Fruit fly (Drosophila melanogaster) whole organism, prepupa: ENCODE data around the gene CG5958.
A peak's percentile ranks its signal among the peaks of the same experiment; 100 is the strongest.

ENCODE experiments used
- Blimp-1 ChIP-seq: fragments of 200-800 bp; sonication (Bioruptor generic); optimal IDR thresholded peaks from 3 replicates; lab custom pipeline; 2017; ENCODE audit warnings: missing biosample characterization, missing genetic modification characterization, mild to moderate bottlenecking, moderate library complexity, missing genetic modification reagents
- CG10631 ChIP-seq: fragments of 200-800 bp; sonication (Bioruptor generic); optimal IDR thresholded peaks from 2 replicates; lab custom pipeline; 2016; ENCODE audit warnings: missing biosample characterization, missing genetic modification characterization
- CG10669 ChIP-seq: fragments of 200-800 bp; sonication (Bioruptor generic); optimal IDR thresholded peaks from 3 replicates; lab custom pipeline; 2018; ENCODE audit warnings: missing biosample characterization, mild to moderate bottlenecking, missing genetic modification characterization, moderate library complexity
- CG11294 ChIP-seq: fragments of 200-800 bp; sonication (Bioruptor generic); IDR thresholded peaks from 2 replicates; pipeline ENCODE4 v1.3.6; 2022; ENCODE audit warnings: missing biosample characterization, missing genetic modification characterization
- CG11762 ChIP-seq: fragments of 200-800 bp; sonication (Bioruptor generic); optimal IDR thresholded peaks from 3 replicates; lab custom pipeline; 2016; ENCODE audit warnings: missing biosample characterization, missing genetic modification characterization; ENCODE audit not compliant: insufficient read depth
- CG15336 ChIP-seq: fragments of 200-800 bp; sonication (Bioruptor generic); IDR thresholded peaks from 2 replicates; pipeline ENCODE4 v1.3.6; 2022; ENCODE audit warnings: missing biosample characterization, missing genetic modification characterization
- CG1621 ChIP-seq: fragments of 200-800 bp; sonication (Bioruptor generic); optimal IDR thresholded peaks from 3 replicates; lab custom pipeline; 2018; ENCODE audit warnings: missing biosample characterization, mild to moderate bottlenecking, missing genetic modification characterization
- CG16779 ChIP-seq: fragments of 200-800 bp; sonication (Bioruptor generic); optimal IDR thresholded peaks from 3 replicates; lab custom pipeline; 2017; ENCODE audit warnings: missing biosample characterization, mild to moderate bottlenecking, missing genetic modification characterization
- CG3032 ChIP-seq: fragments of 200-800 bp; optimal IDR thresholded peaks from 2 replicates; lab custom pipeline; 2019; ENCODE audit warnings: missing biosample characterization, mild to moderate bottlenecking, missing genetic modification characterization, moderate library complexity
- CG31627 ChIP-seq: fragments of 200-800 bp; sonication (Bioruptor generic); optimal IDR thresholded peaks from 3 replicates; lab custom pipeline; 2016; ENCODE audit warnings: missing biosample characterization, missing genetic modification characterization
- CG32006 ChIP-seq: fragments of 200-800 bp; sonication (Bioruptor generic); optimal IDR thresholded peaks from 3 replicates; lab custom pipeline; 2017; ENCODE audit warnings: missing biosample characterization, mild to moderate bottlenecking, missing genetic modification characterization
- CG6163 ChIP-seq: fragments of 200-800 bp; sonication (Bioruptor generic); IDR thresholded peaks from 3 replicates; pipeline ENCODE4 v1.3.6; 2022; ENCODE audit warnings: missing biosample characterization, missing genetic modification characterization
- CG6792 ChIP-seq: fragments of 200-800 bp; sonication (Bioruptor generic); optimal IDR thresholded peaks from 3 replicates; lab custom pipeline; 2016; ENCODE audit warnings: missing biosample characterization, missing genetic modification characterization
- CG7368 ChIP-seq: fragments of 200-800 bp; sonication (Bioruptor generic); optimal IDR thresholded peaks from 3 replicates; lab custom pipeline; 2016; ENCODE audit warnings: missing biosample characterization, missing genetic modification characterization
- CG8119 ChIP-seq: fragments of 200-800 bp; sonication (Bioruptor generic); IDR thresholded peaks from 3 replicates; pipeline ENCODE4 v1.3.6; 2022; ENCODE audit warnings: missing biosample characterization, missing genetic modification characterization
- CG8319 ChIP-seq: fragments of 200-800 bp; sonication (Bioruptor generic); optimal IDR thresholded peaks from 3 replicates; lab custom pipeline; 2016; ENCODE audit warnings: missing biosample characterization, missing genetic modification characterization
- CG9139 ChIP-seq: fragments of 200-800 bp; sonication (Bioruptor generic); optimal IDR thresholded peaks from 3 replicates; lab custom pipeline; 2017; ENCODE audit warnings: missing biosample characterization, mild to moderate bottlenecking, missing genetic modification characterization
- Eip75B ChIP-seq: fragments of 200-800 bp; sonication (Bioruptor generic); optimal IDR thresholded peaks from 3 replicates; lab custom pipeline; 2016; ENCODE audit warnings: missing biosample characterization, missing genetic modification characterization
- Eip78C ChIP-seq: fragments of 200-800 bp; sonication (Bioruptor generic); peaks from one replicate; lab custom pipeline; 2016; ENCODE audit warnings: missing biosample characterization, missing genetic modification characterization
- Ets21C ChIP-seq: fragments of 200-800 bp; sonication (Bioruptor generic); optimal IDR thresholded peaks from 3 replicates; lab custom pipeline; 2016; ENCODE audit warnings: missing biosample characterization, missing genetic modification characterization
- Ets96B ChIP-seq: fragments of 200-800 bp; optimal IDR thresholded peaks from 2 replicates; lab custom pipeline; 2019; ENCODE audit warnings: missing biosample characterization, mild to moderate bottlenecking, missing genetic modification characterization, moderate library complexity
- Gug ChIP-seq: fragments of 200-800 bp; sonication (Bioruptor generic); IDR thresholded peaks from 2 replicates; pipeline ENCODE4 v1.3.6; 2022; ENCODE audit warnings: missing biosample characterization, missing genetic modification characterization
- Hr38 ChIP-seq: sonication (Bioruptor generic); optimal IDR thresholded peaks from 2 replicates; lab custom pipeline; 2016; ENCODE audit warnings: missing biosample characterization, missing genetic modification characterization
- Hr39 ChIP-seq: fragments of 200-800 bp; sonication (Bioruptor generic); optimal IDR thresholded peaks from 2 replicates; lab custom pipeline; 2016; ENCODE audit warnings: missing biosample characterization, missing genetic modification characterization
- Lpt ChIP-seq: fragments of 200-800 bp; sonication (Bioruptor generic); optimal IDR thresholded peaks from 3 replicates; lab custom pipeline; 2016; ENCODE audit warnings: missing biosample characterization, missing genetic modification characterization
- Sox102F ChIP-seq: fragments of 200-800 bp; sonication (Bioruptor generic); optimal IDR thresholded peaks from 2 replicates; lab custom pipeline; 2016; ENCODE audit warnings: missing biosample characterization, mild to moderate bottlenecking, missing genetic modification characterization
- Sox14 ChIP-seq: fragments of 200-800 bp; sonication (Bioruptor generic); optimal IDR thresholded peaks from 3 replicates; lab custom pipeline; 2016; ENCODE audit warnings: missing biosample characterization, missing genetic modification characterization
- Sox15 ChIP-seq: fragments of 200-800 bp; sonication (Bioruptor generic); optimal IDR thresholded peaks from 3 replicates; lab custom pipeline; 2016; ENCODE audit warnings: missing biosample characterization, missing genetic modification characterization
- achi ChIP-seq: fragments of 200-800 bp; sonication (Bioruptor generic); optimal IDR thresholded peaks from 3 replicates; lab custom pipeline; 2016; ENCODE audit warnings: missing biosample characterization, missing genetic modification characterization
- acj6 ChIP-seq: fragments of 200-800 bp; sonication (Bioruptor generic); optimal IDR thresholded peaks from 3 replicates; lab custom pipeline; 2016; ENCODE audit warnings: missing biosample characterization, missing genetic modification characterization
- cyc ChIP-seq: fragments of 200-800 bp; sonication (Bioruptor generic); optimal IDR thresholded peaks from 3 replicates; lab custom pipeline; 2016; ENCODE audit warnings: missing biosample characterization, missing genetic modification characterization
- dsx ChIP-seq: fragments of 200-800 bp; optimal IDR thresholded peaks from 3 replicates; lab custom pipeline; 2019; ENCODE audit warnings: missing biosample characterization, mild to moderate bottlenecking, missing genetic modification characterization, moderate library complexity; ENCODE audit not compliant: poor library complexity, severe bottlenecking
- eg ChIP-seq: fragments of 200-800 bp; sonication (Bioruptor generic); IDR thresholded peaks from 3 replicates; pipeline ENCODE4 v1.3.6; 2022; ENCODE audit warnings: missing biosample characterization, missing genetic modification characterization
- esn ChIP-seq: fragments of 200-800 bp; sonication (Bioruptor generic); optimal IDR thresholded peaks from 2 replicates; lab custom pipeline; 2016; ENCODE audit warnings: missing biosample characterization, mild to moderate bottlenecking, missing genetic modification characterization, moderate library complexity
- fd59A ChIP-seq: fragments of 200-800 bp; sonication (Bioruptor generic); optimal IDR thresholded peaks from 2 replicates; lab custom pipeline; 2017; ENCODE audit warnings: missing biosample characterization, mild to moderate bottlenecking, missing genetic modification characterization, missing genetic modification reagents
- fkh ChIP-seq: fragments of 200-800 bp; sonication (Bioruptor generic); optimal IDR thresholded peaks from 3 replicates; lab custom pipeline; 2017; ENCODE audit warnings: missing biosample characterization, mild to moderate bottlenecking, missing genetic modification characterization, moderate library complexity
- net ChIP-seq: fragments of 200-800 bp; sonication (Bioruptor generic); optimal IDR thresholded peaks from 3 replicates; lab custom pipeline; 2016; ENCODE audit warnings: missing biosample characterization, missing genetic modification characterization
- pdm3 ChIP-seq: fragments of 200-800 bp; sonication (Bioruptor generic); optimal IDR thresholded peaks from 3 replicates; lab custom pipeline; 2016; ENCODE audit warnings: missing biosample characterization, missing genetic modification characterization
- salr ChIP-seq, 2 experiments: fragments of 200-800 bp; sonication (Bioruptor generic); optimal IDR thresholded peaks; 3 replicates each; lab custom pipeline; 2016 to 2018; ENCODE audit warnings: missing biosample characterization in 2 of 2, missing genetic modification characterization in 2 of 2, mild to moderate bottlenecking in 1 of 2
- spab ChIP-seq: fragments of 200-800 bp; sonication (Bioruptor generic); optimal IDR thresholded peaks from 2 replicates; lab custom pipeline; 2017; ENCODE audit warnings: missing biosample characterization, mild to moderate bottlenecking, missing genetic modification characterization, missing genetic modification reagents
- ss ChIP-seq, 2 experiments: fragments of 200-800 bp; sonication (Bioruptor generic); optimal IDR thresholded peaks; 2 replicates in 1 of 2; 3 replicates in 1 of 2; lab custom pipeline; 2017 to 2018; ENCODE audit warnings: mild to moderate bottlenecking in 2 of 2, missing biosample characterization in 2 of 2, missing genetic modification characterization in 2 of 2, moderate library complexity in 1 of 2
- topi ChIP-seq: fragments of 200-800 bp; sonication (Bioruptor generic); optimal IDR thresholded peaks from 3 replicates; lab custom pipeline; 2016; ENCODE audit warnings: missing biosample characterization, missing genetic modification characterization
- vri ChIP-seq: fragments of 200-800 bp; sonication (Bioruptor generic); optimal IDR thresholded peaks from 3 replicates; lab custom pipeline; 2016; ENCODE audit warnings: missing biosample characterization, mild to moderate bottlenecking, missing genetic modification characterization

Gene CG5958

dm6 chr2L:7426326-7427066, 6.8 kb downstream of the CG5958 start, which contains the start of gene muc (continued):
- TF ChIP-seq Sox15 (GFP tag; lab: Kevin White, UChicago) (peak; percentile 14), pdm3 (GFP tag; lab: Kevin White, UChicago) (peak; percentile 9), cyc (GFP tag; lab: Kevin White, UChicago) (peak; percentile 0), eg (GFP tag; lab: Robert Waterston, UW) (peak; percentile 42; the same call in 2 of the 3 replicates), CG16779 (no peak), acj6 (no peak), topi (GFP tag; lab: Kevin White, UChicago) (peak; percentile 3), CG6163 (GFP tag; lab: Robert Waterston, UW) (no peak), Eip78C (GFP tag; lab: Kevin White, UChicago) (peak; percentile 69), CG11762 (GFP tag; lab: Kevin White, UChicago) (no peak), CG9139 (no peak), Hr38 (GFP tag; lab: Kevin White, UChicago) (no peak), ss (GFP tag; optimal IDR thresholded peaks at IDR 0.05; lab: Kevin White, UChicago) (no peak), esn (GFP tag; lab: Kevin White, UChicago) (peak; percentile 31), CG8119 (no peak), vri (GFP tag; lab: Kevin White, UChicago) (no peak), fd59A (GFP tag; lab: Kevin White, UChicago) (no peak), salr (GFP tag; optimal IDR thresholded peaks at IDR 0.05; lab: Kevin White, UChicago) (peak in 1 of 2 experiments; percentile 8), CG11294 (GFP tag; lab: Robert Waterston, UW) (no peak), CG10631 (GFP tag; lab: Kevin White, UChicago) (peak; percentile 19), Ets96B (tag; lab: Kevin White, UChicago) (no peak), CG1621 (tag; lab: Kevin White, UChicago) (no peak), CG6792 (GFP tag; lab: Kevin White, UChicago) (peak; percentile 5), Sox102F (GFP tag; lab: Kevin White, UChicago) (no peak), spab (GFP tag; lab: Kevin White, UChicago) (no peak), dsx (GFP tag; lab: Kevin White, UChicago) (peak; percentile 13), CG3032 (peak; percentile 39), fkh (GFP tag; lab: Kevin White, UChicago) (no peak)

- no peak for TF ChIP-seq CG6792 (GFP tag; lab: Kevin White, UChicago)
- TF ChIP-seq CG8319 (GFP tag; lab: Kevin White, UChicago), result no peak
- TF ChIP-seq ss (GFP tag; optimal IDR thresholded peaks at IDR 0.05; lab: Kevin White, UChicago), result no peak
- no peak for TF ChIP-seq Sox15 (GFP tag; lab: Kevin White, UChicago)
- TF ChIP-seq Eip78C (GFP tag; lab: Kevin White, UChicago), result no peak
- no peak for TF ChIP-seq CG31627 (GFP tag; lab: Kevin White, UChicago)
- TF ChIP-seq Ets21C (GFP tag; lab: Kevin White, UChicago), result no peak
- no peak for TF ChIP-seq Hr39 (GFP tag; lab: Kevin White, UChicago)
- no peak for TF ChIP-seq net (GFP tag; lab: Kevin White, UChicago)
These were observed 7.6 kb downstream of the CG5958 start for dm6 chr2L:7425690-7426056.

- peak; percentile 7 to 21 for TF ChIP-seq ss (GFP tag; optimal IDR thresholded peaks at IDR 0.05; lab: Kevin White, UChicago)
- peak; percentile 66 for TF ChIP-seq CG10669
- TF ChIP-seq eg (GFP tag; lab: Robert Waterston, UW), result peak; percentile 93
- TF ChIP-seq cyc (GFP tag; lab: Kevin White, UChicago), result peak; percentile 91
- peak; percentile 45 for TF ChIP-seq Blimp-1 (GFP tag; lab: Kevin White, UChicago)
- peak; percentile 44 for TF ChIP-seq spab (GFP tag; lab: Kevin White, UChicago)
- peak; percentile 80 for TF ChIP-seq achi (GFP tag; lab: Kevin White, UChicago)
- peak; percentile 66 for TF ChIP-seq CG32006 (GFP tag; lab: Kevin White, UChicago)
- peak; percentile 24 to 31 for TF ChIP-seq salr (GFP tag; optimal IDR thresholded peaks at IDR 0.05; lab: Kevin White, UChicago)
- peak; percentile 71 for TF ChIP-seq Eip75B (GFP tag; lab: Kevin White, UChicago)
- TF ChIP-seq Lpt, result peak; percentile 27
- peak; percentile 78 for TF ChIP-seq CG15336
- TF ChIP-seq acj6, result peak; percentile 83
- TF ChIP-seq topi (GFP tag; lab: Kevin White, UChicago), result peak; percentile 92
- peak; percentile 69 for TF ChIP-seq CG8119
- peak; percentile 89 for TF ChIP-seq Sox14
- peak; percentile 97 for TF ChIP-seq vri (GFP tag; lab: Kevin White, UChicago)
- TF ChIP-seq Hr39 (GFP tag; lab: Kevin White, UChicago), result peak; percentile 94
- peak; percentile 93 for TF ChIP-seq CG31627 (GFP tag; lab: Kevin White, UChicago)
- peak; percentile 86 for TF ChIP-seq CG7368
- peak; percentile 73 for TF ChIP-seq Gug (GFP tag; lab: Robert Waterston, UW)
- TF ChIP-seq CG9139, result no peak
These were observed 8.2 kb downstream of the CG5958 start for dm6 chr2L:7424907-7425689.
